Fruit fly (Drosophila melanogaster) whole organism, pupa: ENCODE results near the gene Cby.

Experiments
- CG12605 ChIP-seq: fragments of 200-800 bp; sonication (Bioruptor generic); IDR thresholded peaks from 2 replicates; pipeline ENCODE4 v1.3.6; 2022; ENCODE audit warnings: missing biosample characterization, missing genetic modification characterization
- CG15710 ChIP-seq: fragments of 200-800 bp; sonication (Bioruptor generic); optimal IDR thresholded peaks from 2 replicates; lab custom pipeline; 2018; ENCODE audit warnings: missing biosample characterization, mild to moderate bottlenecking, missing genetic modification characterization, moderate library complexity
- CG17806 ChIP-seq: fragments of 200-800 bp; sonication (Bioruptor generic); optimal IDR thresholded peaks from 2 replicates; lab custom pipeline; 2018; ENCODE audit warnings: missing biosample characterization, mild to moderate bottlenecking, missing genetic modification characterization, moderate library complexity
- CG34367 ChIP-seq: fragments of 200-800 bp; sonication (Bioruptor generic); optimal IDR thresholded peaks from 2 replicates; lab custom pipeline; 2018; ENCODE audit warnings: missing biosample characterization, mild to moderate bottlenecking, missing genetic modification characterization
- CG4496 ChIP-seq: fragments of 200-800 bp; sonication (Bioruptor generic); IDR thresholded peaks from 3 replicates; pipeline ENCODE4 v1.3.6; 2022; ENCODE audit warnings: missing biosample characterization, missing genetic modification characterization
- CG9948 ChIP-seq: fragments of 200-800 bp; sonication (Bioruptor generic); optimal IDR thresholded peaks from 2 replicates; lab custom pipeline; 2018; ENCODE audit warnings: missing biosample characterization, mild to moderate bottlenecking, missing genetic modification characterization, moderate library complexity
- EcR ChIP-seq: fragments of 200-800 bp; sonication (Bioruptor generic); optimal IDR thresholded peaks from 3 replicates; lab custom pipeline; 2019; ENCODE audit warnings: missing biosample characterization, missing genetic modification characterization, mild to moderate bottlenecking, moderate library complexity, missing genetic modification reagents
- Pif1A ChIP-seq: fragments of 200-800 bp; sonication (Bioruptor generic); optimal IDR thresholded peaks from 3 replicates; lab custom pipeline; 2016; ENCODE audit warnings: missing biosample characterization, missing genetic modification characterization
- Pif1B ChIP-seq: fragments of 200-800 bp; sonication (Bioruptor generic); optimal IDR thresholded peaks from 3 replicates; lab custom pipeline; 2016; ENCODE audit warnings: missing biosample characterization, missing genetic modification characterization
- Snoo ChIP-seq: fragments of 200-800 bp; sonication (Bioruptor generic); optimal IDR thresholded peaks from 3 replicates; lab custom pipeline; 2017; ENCODE audit warnings: missing biosample characterization, mild to moderate bottlenecking, missing genetic modification characterization, inconsistent platforms
- fd96Ca ChIP-seq: fragments of 200-800 bp; sonication (Bioruptor generic); IDR thresholded peaks from 3 replicates; pipeline ENCODE4 v1.3.6; 2022; ENCODE audit warnings: missing biosample characterization, missing genetic modification characterization
- gl ChIP-seq: fragments of 200-800 bp; sonication (Bioruptor generic); optimal IDR thresholded peaks from 2 replicates; lab custom pipeline; 2018; ENCODE audit warnings: missing biosample characterization, mild to moderate bottlenecking, missing genetic modification characterization
- rn ChIP-seq: fragments of 200-800 bp; sonication (Bioruptor generic); IDR thresholded peaks from 2 replicates; pipeline ENCODE4 v1.3.6; 2022; ENCODE audit warnings: missing biosample characterization, missing genetic modification characterization

DNA sequence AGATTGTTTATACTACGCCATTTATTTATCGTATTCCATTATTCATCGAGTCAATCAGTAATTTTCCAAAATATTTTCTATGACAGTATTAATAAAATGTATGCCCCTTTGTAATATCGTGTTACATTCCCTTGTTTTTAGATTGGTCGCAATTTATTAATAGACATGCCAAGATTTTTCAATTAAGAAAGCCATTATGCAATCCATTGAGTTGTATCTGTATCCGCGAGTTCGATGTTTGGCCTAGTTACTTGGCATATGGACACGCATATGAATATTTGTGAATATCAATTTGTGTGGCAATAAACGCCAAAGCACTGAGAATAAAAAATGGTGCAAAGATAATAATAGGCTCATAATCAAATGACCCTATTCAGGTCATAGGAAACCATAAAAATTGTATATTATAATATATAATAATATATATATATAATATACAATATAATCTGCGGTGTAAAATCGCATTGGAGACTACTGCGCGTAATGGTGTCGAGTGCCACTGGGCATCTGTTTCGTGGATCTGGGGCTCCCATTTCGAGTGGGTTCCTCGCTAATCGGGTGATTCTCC, 3.9 kb upstream of the Cby start:
- TF ChIP-seq CG12605 (GFP tag; lab: Robert Waterston, UW) (no peak), Snoo (tag; lab: Kevin White, UChicago) (no peak), Pif1B (no peak), EcR (GFP tag; lab: Kevin White, UChicago) (no peak), gl (no peak), CG15710 (tag; lab: Kevin White, UChicago) (no peak), Pif1A (GFP tag; lab: Kevin White, UChicago) (no peak), rn (no peak), fd96Ca (no peak), CG34367 (tag; lab: Kevin White, UChicago) (no peak), CG17806 (tag; lab: Kevin White, UChicago) (no peak), CG9948 (no peak), CG4496 (GFP tag; lab: Robert Waterston, UW) (no peak)
